Worm (Caenorhabditis elegans) whole organism, L1 larva: ENCODE data around the gene F41G3.18.

Experiments
- C04F5.9 ChIP-seq: sonication (generic microtip); optimal IDR thresholded peaks from 2 replicates; lab custom pipeline; 2016; ENCODE audit warnings: missing genetic modification characterization, missing compliant biosample characterization
- C16A3.4 ChIP-seq: fragments of 150-350 bp; optimal IDR thresholded peaks from 2 replicates; lab custom pipeline; 2014; ENCODE audit warnings: missing biosample characterization, missing genetic modification characterization
- F16B12.6 ChIP-seq: fragments of 150-350 bp; optimal IDR thresholded peaks from 2 replicates; lab custom pipeline; 2014; ENCODE audit warnings: missing biosample characterization, missing genetic modification characterization
- aha-1 ChIP-seq: fragments of 150-350 bp; optimal IDR thresholded peaks from 2 replicates; lab custom pipeline; 2014; ENCODE audit warnings: missing biosample characterization, missing genetic modification characterization
- alr-1 ChIP-seq: fragments of 200-800 bp; sonication (Bioruptor generic); optimal IDR thresholded peaks from 2 replicates; lab custom pipeline; 2018; ENCODE audit warnings: borderline replicate concordance, mild to moderate bottlenecking, missing genetic modification characterization, missing compliant biosample characterization
- blmp-1 ChIP-seq: fragments of 150-350 bp; optimal IDR thresholded peaks from 2 replicates; lab custom pipeline; 2014; ENCODE audit warnings: missing biosample characterization, missing genetic modification characterization
- ceh-63 ChIP-seq: fragments of 200-800 bp; sonication (Bioruptor generic); optimal IDR thresholded peaks from 2 replicates; lab custom pipeline; 2018; ENCODE audit warnings: mild to moderate bottlenecking, missing genetic modification characterization, missing compliant biosample characterization
- ceh-8 ChIP-seq: fragments of 200-800 bp; sonication (Bioruptor generic); optimal IDR thresholded peaks from 2 replicates; lab custom pipeline; 2018; ENCODE audit warnings: mild to moderate bottlenecking, missing genetic modification characterization, moderate library complexity, missing compliant biosample characterization
- ceh-88 ChIP-seq: fragments of 200-800 bp; sonication (Bioruptor generic); IDR thresholded peaks from 2 replicates; pipeline ENCODE4 v1.3.6; 2022; ENCODE audit warnings: missing genetic modification characterization, missing compliant biosample characterization
- dsc-1 ChIP-seq: sonication (generic microtip); optimal IDR thresholded peaks from 2 replicates; lab custom pipeline; 2016; ENCODE audit warnings: mild to moderate bottlenecking, missing genetic modification characterization, missing compliant biosample characterization
- efl-1 ChIP-seq, 4 experiments: fragments of 150-350 bp; optimal IDR thresholded peaks in 3 of 4; peaks in 1 of 4; 1 replicate in 1 of 4; 2 replicates in 3 of 4; lab custom pipeline; 2014; ENCODE audit warnings: missing biosample characterization in 2 of 4, missing genetic modification characterization in 2 of 4, missing genetic modification reagents in 2 of 4
- efl-3 ChIP-seq: fragments of 200-800 bp; sonication (Bioruptor generic); optimal IDR thresholded peaks from 2 replicates; lab custom pipeline; 2018; ENCODE audit warnings: mild to moderate bottlenecking, missing genetic modification characterization, missing compliant biosample characterization
- egl-27 ChIP-seq, 2 experiments: fragments of 150-350 bp in 1 of 2; sonication (generic microtip); optimal IDR thresholded peaks; 3 replicates each; lab custom pipeline; 2017 to 2018; ENCODE audit warnings: missing biosample characterization in 2 of 2, missing genetic modification characterization in 2 of 2, missing genetic modification reagents in 2 of 2
- fkh-8 ChIP-seq: sonication (generic microtip); optimal IDR thresholded peaks from 2 replicates; lab custom pipeline; 2016; ENCODE audit warnings: mild to moderate bottlenecking, missing genetic modification characterization, missing compliant biosample characterization
- fos-1 ChIP-seq: fragments of 150-350 bp; optimal IDR thresholded peaks from 2 replicates; lab custom pipeline; 2014; ENCODE audit warnings: missing biosample characterization, missing genetic modification characterization
- irx-1 ChIP-seq: sonication (generic microtip); optimal IDR thresholded peaks from 2 replicates; lab custom pipeline; 2016; ENCODE audit warnings: missing genetic modification characterization, missing compliant biosample characterization
- jun-1 ChIP-seq: fragments of 150-350 bp; optimal IDR thresholded peaks from 2 replicates; lab custom pipeline; 2014; ENCODE audit warnings: missing biosample characterization, missing genetic modification reagents, missing genetic modification characterization
- lin-14 ChIP-seq: fragments of 200-800 bp; sonication (Bioruptor generic); optimal IDR thresholded peaks from 2 replicates; lab custom pipeline; 2018; ENCODE audit warnings: mild to moderate bottlenecking, missing genetic modification characterization, moderate library complexity, missing compliant biosample characterization
- lin-15B ChIP-seq: fragments of 150-350 bp; sonication (generic microtip); optimal IDR thresholded peaks from 3 replicates; lab custom pipeline; 2014; ENCODE audit warnings: missing biosample characterization, missing genetic modification characterization
- lsy-2 ChIP-seq, 2 experiments: fragments of 150-350 bp; optimal IDR thresholded peaks; 2 replicates each; lab custom pipeline; 2014; ENCODE audit warnings: missing biosample characterization in 2 of 2, missing genetic modification characterization in 2 of 2
- mef-2 ChIP-seq: fragments of 150-350 bp; optimal IDR thresholded peaks from 2 replicates; lab custom pipeline; 2014; ENCODE audit warnings: missing biosample characterization, missing genetic modification characterization
- nhr-11 ChIP-seq: fragments of 150-350 bp; optimal IDR thresholded peaks from 2 replicates; lab custom pipeline; 2014; ENCODE audit warnings: missing biosample characterization, missing genetic modification characterization
- nhr-20 ChIP-seq: sonication (generic microtip); optimal IDR thresholded peaks from 2 replicates; lab custom pipeline; 2016; ENCODE audit warnings: mild to moderate bottlenecking, missing genetic modification characterization, missing compliant biosample characterization
- nhr-237 ChIP-seq: fragments of 150-350 bp; optimal IDR thresholded peaks from 2 replicates; lab custom pipeline; 2014; ENCODE audit warnings: missing biosample characterization, missing genetic modification characterization
- nhr-47 ChIP-seq: sonication (generic microtip); optimal IDR thresholded peaks from 2 replicates; lab custom pipeline; 2016; ENCODE audit warnings: mild to moderate bottlenecking, missing genetic modification characterization, moderate library complexity, missing compliant biosample characterization
- nhr-76 ChIP-seq: sonication (generic microtip); optimal IDR thresholded peaks from 2 replicates; lab custom pipeline; 2017; ENCODE audit warnings: missing biosample characterization, missing genetic modification characterization
- nhr-77 ChIP-seq: fragments of 150-350 bp; optimal IDR thresholded peaks from 2 replicates; lab custom pipeline; 2014; ENCODE audit warnings: missing biosample characterization, missing genetic modification characterization
- nhr-84 ChIP-seq: sonication (generic microtip); optimal IDR thresholded peaks from 2 replicates; lab custom pipeline; 2017; ENCODE audit warnings: missing biosample characterization, missing genetic modification characterization
- nhr-90 ChIP-seq: sonication (generic microtip); optimal IDR thresholded peaks from 2 replicates; lab custom pipeline; 2016; ENCODE audit warnings: mild to moderate bottlenecking, missing genetic modification characterization, missing compliant biosample characterization; ENCODE audit not compliant: poor library complexity
- pax-3 ChIP-seq: fragments of 200-800 bp; sonication (Bioruptor generic); optimal IDR thresholded peaks from 2 replicates; lab custom pipeline; 2018; ENCODE audit warnings: mild to moderate bottlenecking, missing genetic modification characterization, moderate library complexity, missing compliant biosample characterization
- pqm-1 ChIP-seq: sonication (generic microtip); optimal IDR thresholded peaks from 3 replicates; lab custom pipeline; 2017; ENCODE audit warnings: missing biosample characterization, missing genetic modification characterization
- rnt-1 ChIP-seq: sonication (generic microtip); optimal IDR thresholded peaks from 2 replicates; lab custom pipeline; 2016; ENCODE audit warnings: mild to moderate bottlenecking, missing genetic modification characterization, moderate library complexity, missing compliant biosample characterization
- skn-1 ChIP-seq: fragments of 150-350 bp; optimal IDR thresholded peaks from 2 replicates; lab custom pipeline; 2014; ENCODE audit warnings: missing biosample characterization, missing genetic modification characterization
- snpc-4 ChIP-seq: fragments of 150-350 bp; optimal IDR thresholded peaks from 2 replicates; lab custom pipeline; 2014; ENCODE audit warnings: missing biosample characterization, missing genetic modification characterization
- snu-23 ChIP-seq: sonication (generic microtip); optimal IDR thresholded peaks from 2 replicates; lab custom pipeline; 2016; ENCODE audit warnings: missing genetic modification characterization, missing compliant biosample characterization
- sox-4 ChIP-seq: sonication (generic microtip); optimal IDR thresholded peaks from 2 replicates; lab custom pipeline; 2016; ENCODE audit warnings: missing genetic modification characterization, missing compliant biosample characterization
- sptf-1 ChIP-seq: fragments of 150-350 bp; optimal IDR thresholded peaks from 2 replicates; lab custom pipeline; 2014; ENCODE audit warnings: missing biosample characterization, missing genetic modification characterization
- sup-37 ChIP-seq: fragments of 200-800 bp; sonication (Bioruptor generic); optimal IDR thresholded peaks from 2 replicates; lab custom pipeline; 2018; ENCODE audit warnings: mild to moderate bottlenecking, missing genetic modification characterization, missing compliant biosample characterization
- swsn-7 ChIP-seq: sonication (generic microtip); optimal IDR thresholded peaks from 2 replicates; lab custom pipeline; 2016; ENCODE audit warnings: missing genetic modification characterization, missing compliant biosample characterization
- tlp-1 ChIP-seq: fragments of 150-350 bp; optimal IDR thresholded peaks from 2 replicates; lab custom pipeline; 2014; ENCODE audit warnings: missing biosample characterization, missing genetic modification characterization
- unc-130 ChIP-seq: fragments of 150-350 bp; optimal IDR thresholded peaks from 2 replicates; lab custom pipeline; 2017; ENCODE audit warnings: missing biosample characterization, missing genetic modification characterization, inconsistent platforms
- unc-62 ChIP-seq: fragments of 150-350 bp; optimal IDR thresholded peaks from 2 replicates; lab custom pipeline; 2014; ENCODE audit warnings: missing biosample characterization, missing genetic modification reagents, missing genetic modification characterization
- xbp-1 ChIP-seq: sonication (generic microtip); optimal IDR thresholded peaks from 2 replicates; lab custom pipeline; 2016; ENCODE audit warnings: missing genetic modification characterization, missing compliant biosample characterization
- ztf-11 ChIP-seq, 2 experiments: sonication (generic microtip); optimal IDR thresholded peaks; 2 replicates each; lab custom pipeline; 2016 to 2017; ENCODE audit warnings: missing genetic modification characterization in 2 of 2, missing biosample characterization in 1 of 2, missing compliant biosample characterization in 1 of 2
- ztf-4 ChIP-seq: fragments of 150-350 bp; optimal IDR thresholded peaks from 2 replicates; lab custom pipeline; 2014; ENCODE audit warnings: missing biosample characterization, missing genetic modification characterization

Gene F41G3.18

ce11 chrII:6745783-6746182, 22.3 kb upstream of the F41G3.18 start, which contains the start of gene ins-14 (continued):
- TF ChIP-seq aha-1: no peak
- TF ChIP-seq sptf-1 (tag; lab: Kevin White, UChicago): no peak
- no peak for TF ChIP-seq nhr-237 (tag; lab: Kevin White, UChicago)
- no peak for TF ChIP-seq rnt-1 (tag; lab: Kevin White, UChicago)
- TF ChIP-seq pax-3 (tag; lab: Kevin White, UChicago): peak; percentile 50
- TF ChIP-seq irx-1 (tag; lab: Kevin White, UChicago): no peak
- no peak for TF ChIP-seq swsn-7 (tag; lab: Kevin White, UChicago)
- TF ChIP-seq ztf-4 (tag; lab: Kevin White, UChicago): no peak
- no peak for TF ChIP-seq alr-1 (tag; lab: Kevin White, UChicago)
- TF ChIP-seq sox-4 (tag; lab: Kevin White, UChicago): peak; percentile 28
- no peak for TF ChIP-seq lin-15B
- no peak for TF ChIP-seq efl-1 (optimal IDR thresholded peaks at IDR 0.05; lab: Kevin White, UChicago)
- peak in 1 of 2 experiments; percentile 75 for TF ChIP-seq efl-1 (GFP tag; optimal IDR thresholded peaks at IDR 0.05 in 1 of 2; lab: Kevin White, UChicago)
- TF ChIP-seq nhr-90 (tag; lab: Kevin White, UChicago): no peak
- TF ChIP-seq tlp-1 (tag; lab: Kevin White, UChicago): no peak
- TF ChIP-seq nhr-76 (tag; lab: Kevin White, UChicago): no peak
- peak; percentile 96 for TF ChIP-seq dsc-1 (tag; lab: Kevin White, UChicago)
- TF ChIP-seq ceh-63: no peak
- no peak for TF ChIP-seq ztf-11 (tag; optimal IDR thresholded peaks at IDR 0.05; lab: Kevin White, UChicago)
- no peak for TF ChIP-seq nhr-47
- TF ChIP-seq lin-14 (GFP tag; lab: Kevin White, UChicago): no peak
- TF ChIP-seq nhr-77 (tag; lab: Kevin White, UChicago): no peak
- no peak for TF ChIP-seq pqm-1 (tag; lab: Kevin White, UChicago)
- TF ChIP-seq unc-130 (tag; lab: Kevin White, UChicago): no peak
- TF ChIP-seq C16A3.4 (tag; lab: Kevin White, UChicago): no peak
- no peak for TF ChIP-seq C04F5.9 (tag; lab: Kevin White, UChicago)
- TF ChIP-seq lsy-2 (tag; optimal IDR thresholded peaks at IDR 0.05; lab: Kevin White, UChicago): no peak
- no peak for TF ChIP-seq snu-23 (GFP tag; lab: Kevin White, UChicago)
- no peak for TF ChIP-seq skn-1 (tag; lab: Kevin White, UChicago)
- TF ChIP-seq blmp-1 (tag; lab: Kevin White, UChicago): no peak
- TF ChIP-seq efl-3 (GFP tag; lab: Kevin White, UChicago): no peak
- no peak for TF ChIP-seq jun-1 (tag; lab: Kevin White, UChicago)
- no peak for TF ChIP-seq snpc-4 (tag; lab: Kevin White, UChicago)
- TF ChIP-seq ceh-8: no peak
- TF ChIP-seq unc-62 (GFP tag; lab: Kevin White, UChicago): no peak
- no peak for TF ChIP-seq nhr-11
- TF ChIP-seq fkh-8 (tag; lab: Kevin White, UChicago): peak; percentile 80
- no peak for TF ChIP-seq egl-27 (tag; optimal IDR thresholded peaks at IDR 0.05; lab: Kevin White, UChicago)
- TF ChIP-seq nhr-84 (tag; lab: Kevin White, UChicago): no peak

- TF ChIP-seq sup-37 (GFP tag; lab: Kevin White, UChicago) (no peak), xbp-1 (tag; lab: Kevin White, UChicago) (no peak), fos-1 (tag; lab: Kevin White, UChicago) (no peak), ceh-88 (GFP tag; lab: Robert Waterston, UW) (no peak), jun-1 (tag; lab: Kevin White, UChicago) (no peak), C16A3.4 (tag; lab: Kevin White, UChicago) (no peak), lin-14 (GFP tag; lab: Kevin White, UChicago) (no peak), snu-23 (GFP tag; lab: Kevin White, UChicago) (no peak), lsy-2 (tag; optimal IDR thresholded peaks at IDR 0.05; lab: Kevin White, UChicago) (no peak), unc-62 (GFP tag; lab: Kevin White, UChicago) (no peak), alr-1 (tag; lab: Kevin White, UChicago) (no peak), mef-2 (no peak), F16B12.6 (tag; lab: Kevin White, UChicago) (no peak), nhr-20 (tag; lab: Kevin White, UChicago) (no peak)
These were observed 21.7 kb upstream of the F41G3.18 start, which contains the start of gene F41G3.5 for ce11 chrII:6746404-6746803. TSS of gene F41G3.5 (plus strand) at chrII:6746704.
